Fruit fly (Drosophila melanogaster) ovary, adult (tissue): ENCODE data around the gene CG6006.

Experiments used
- CG17801 ChIP-seq: fragments of 200-800 bp; optimal IDR thresholded peaks from 2 replicates; lab custom pipeline; 2019; ENCODE audit warnings: missing biosample characterization, mild to moderate bottlenecking, missing genetic modification characterization, moderate library complexity; ENCODE audit not compliant: partially characterized antibody

The CG6006 gene

DNA sequence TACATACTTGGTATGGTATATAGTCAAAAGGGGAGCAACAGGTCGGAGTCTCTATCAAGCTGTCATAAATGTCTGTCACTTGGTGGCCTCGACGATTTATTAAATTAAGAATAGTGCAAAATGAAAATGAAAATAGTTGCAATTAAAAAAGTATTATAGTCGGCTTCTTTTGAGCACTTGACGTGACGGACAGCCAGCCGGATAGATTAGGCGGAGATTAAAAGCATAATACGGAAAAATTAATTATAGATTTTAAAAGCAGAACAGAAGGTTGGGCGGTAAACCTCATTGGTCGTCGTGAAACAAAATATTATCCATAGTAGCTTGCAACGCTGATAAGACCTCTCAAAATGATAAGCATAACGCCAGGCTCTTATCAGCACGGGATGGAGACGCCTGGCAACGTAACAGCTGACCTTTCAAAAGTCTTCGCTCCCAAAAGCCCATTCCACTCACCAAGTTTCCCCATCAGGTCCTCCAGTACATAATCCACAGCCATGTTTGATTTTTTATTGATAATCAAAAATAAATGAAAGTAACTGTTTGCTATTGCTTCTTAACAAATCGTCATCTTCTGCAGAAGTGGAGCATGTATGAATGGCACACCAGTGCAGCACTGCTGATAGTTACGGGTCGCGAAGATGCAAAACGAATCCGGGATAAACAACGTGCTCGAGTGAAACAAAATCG is 47.7 kb downstream of the CG6006 start:
- TF ChIP-seq CG17801 (GFP tag; lab: Kevin White, UChicago) = no peak

DNA sequence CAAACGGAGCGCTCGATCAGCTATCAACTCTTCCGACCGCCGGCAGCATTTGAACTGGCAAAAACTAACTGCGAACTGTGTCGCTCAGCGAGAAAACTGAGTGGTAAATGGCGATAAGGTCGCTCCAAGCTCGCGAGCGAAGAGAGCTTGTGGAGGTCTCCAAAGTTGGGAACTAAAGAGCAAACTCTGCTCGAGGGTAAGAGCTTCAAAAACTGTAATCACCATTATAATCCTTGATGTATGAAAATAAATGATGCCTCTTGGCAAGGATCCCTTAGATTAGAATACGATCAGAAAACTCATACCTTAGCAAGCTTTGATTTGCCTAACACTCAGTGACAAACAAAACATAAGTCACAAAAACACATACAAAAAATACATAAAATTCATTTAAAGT is 48.2 kb downstream of the CG6006 start, which contains the start of the genes CG6126 and CG31287:
TSS of gene CG6126 (minus strand) at position 59 of the 397 bp plus-strand sequence.
TSS of gene CG31287 (plus strand) at position 347 of the 397 bp plus-strand sequence.
- peak; percentile 6 for TF ChIP-seq CG17801 (GFP tag; lab: Kevin White, UChicago)

DNA sequence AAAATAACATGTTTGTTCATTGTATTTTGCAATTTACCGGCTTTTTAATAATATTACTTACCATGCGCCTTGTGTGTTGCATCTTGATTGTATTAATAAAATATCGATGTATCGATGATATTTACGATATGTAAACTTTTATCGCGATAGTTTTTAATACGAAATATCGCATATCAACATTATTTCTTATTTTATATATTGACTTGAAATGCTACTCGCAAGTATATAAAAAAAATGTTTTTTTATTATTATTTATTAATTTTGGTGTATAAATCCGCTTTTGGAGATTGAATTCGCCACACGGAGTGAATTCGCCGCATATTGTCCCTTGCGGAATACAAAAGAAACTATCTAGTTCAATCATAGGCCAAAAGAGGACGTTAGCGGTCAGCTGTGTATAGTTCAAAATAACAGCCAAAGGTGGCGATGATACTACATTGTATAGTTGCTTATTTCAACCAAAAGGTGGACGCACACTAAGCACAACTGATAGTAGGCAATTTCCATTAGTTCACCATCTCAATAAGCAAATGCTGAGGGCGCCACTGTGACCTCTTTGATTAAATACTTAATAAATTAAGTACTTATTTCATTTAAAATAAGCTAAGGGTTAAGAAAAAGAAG is 50.5 kb downstream of the CG6006 start, which contains the start of gene mtSSB:
TSS of gene mtSSB (minus strand) at position 96 of the 624 bp plus-strand sequence.
- peak; percentile 28 for TF ChIP-seq CG17801 (GFP tag; lab: Kevin White, UChicago)

DNA sequence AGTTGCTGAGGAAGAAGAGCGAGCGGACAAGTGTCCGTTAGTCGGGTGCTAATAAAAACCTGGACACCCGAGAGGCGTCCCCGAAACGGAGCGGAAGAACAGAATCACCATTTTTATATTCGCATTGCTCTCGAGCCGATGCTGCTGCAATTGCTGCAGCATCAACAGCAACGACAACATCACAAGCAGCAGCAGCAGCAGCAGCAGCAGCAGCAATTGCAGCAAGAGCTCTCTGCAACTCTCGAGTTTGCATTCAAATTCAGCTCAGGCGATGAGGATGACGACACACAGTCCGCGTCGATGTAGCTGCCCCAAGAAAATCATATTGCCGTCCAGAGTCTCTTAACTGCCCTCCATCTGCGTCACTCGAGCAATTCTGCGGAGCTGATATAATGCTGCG is 51.4 kb downstream of the CG6006 start:
- TF ChIP-seq CG17801 (GFP tag; lab: Kevin White, UChicago) = no peak

DNA sequence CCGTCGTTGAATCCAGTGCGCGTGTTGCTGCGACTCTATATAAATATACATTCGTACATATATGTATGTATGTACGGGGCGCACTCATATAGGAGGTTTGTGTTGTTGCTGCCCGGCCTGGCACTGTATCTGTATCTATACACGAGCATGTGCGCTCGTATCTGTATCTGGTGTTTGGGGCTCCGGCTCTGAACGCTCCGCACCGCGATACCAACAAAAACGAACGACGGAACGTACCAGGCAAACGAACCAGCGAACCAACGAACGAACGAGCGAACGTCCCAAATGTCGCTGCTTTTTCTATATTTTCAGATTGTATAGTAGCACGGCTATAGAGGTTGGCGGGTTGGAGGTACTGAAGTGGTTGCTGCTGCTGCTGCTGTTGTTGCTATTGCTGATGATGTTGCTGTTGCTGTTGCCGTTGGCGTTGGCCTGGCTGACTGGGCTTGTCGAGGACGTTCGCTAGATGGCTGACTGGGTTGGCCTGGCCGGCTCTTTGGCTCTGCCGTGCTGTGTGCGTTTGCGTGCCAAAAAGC is 52.4 kb downstream of the CG6006 start:
- peak; percentile 10 for TF ChIP-seq CG17801 (GFP tag; lab: Kevin White, UChicago)

DNA sequence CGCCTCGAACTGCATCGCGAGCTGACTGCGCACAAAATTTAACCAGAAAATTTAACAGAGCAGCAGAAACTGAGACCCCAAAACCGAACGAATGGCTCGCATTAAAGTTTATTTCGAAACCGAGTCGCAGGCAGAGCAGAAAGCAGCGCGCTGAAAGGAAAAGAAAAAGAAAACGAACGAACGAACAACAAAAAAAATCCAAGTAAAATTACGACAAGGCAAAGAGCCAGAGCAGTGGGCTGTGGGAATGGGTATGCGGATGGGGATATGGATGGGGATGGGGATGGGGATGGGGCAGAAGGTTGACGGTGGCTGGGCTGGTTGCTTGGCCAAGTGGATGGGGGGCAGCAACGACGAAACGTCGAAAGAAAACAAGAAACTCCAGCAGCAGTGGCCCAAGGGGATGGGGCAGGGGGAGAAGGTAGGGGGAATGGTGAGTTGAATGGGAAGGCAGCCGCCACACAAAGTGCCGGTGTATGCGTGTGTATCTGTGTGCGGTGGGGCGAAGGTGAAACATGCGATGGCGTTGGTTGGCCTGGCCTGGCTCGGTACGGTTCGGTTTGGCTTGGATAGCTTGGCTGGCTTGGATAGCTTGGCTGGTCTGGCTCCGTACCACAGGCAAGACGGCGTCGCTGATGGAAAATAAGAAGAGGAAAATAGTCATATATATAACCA is 53.5 kb downstream of the CG6006 start:
- peak; percentile 32 for TF ChIP-seq CG17801 (GFP tag; lab: Kevin White, UChicago)

DNA sequence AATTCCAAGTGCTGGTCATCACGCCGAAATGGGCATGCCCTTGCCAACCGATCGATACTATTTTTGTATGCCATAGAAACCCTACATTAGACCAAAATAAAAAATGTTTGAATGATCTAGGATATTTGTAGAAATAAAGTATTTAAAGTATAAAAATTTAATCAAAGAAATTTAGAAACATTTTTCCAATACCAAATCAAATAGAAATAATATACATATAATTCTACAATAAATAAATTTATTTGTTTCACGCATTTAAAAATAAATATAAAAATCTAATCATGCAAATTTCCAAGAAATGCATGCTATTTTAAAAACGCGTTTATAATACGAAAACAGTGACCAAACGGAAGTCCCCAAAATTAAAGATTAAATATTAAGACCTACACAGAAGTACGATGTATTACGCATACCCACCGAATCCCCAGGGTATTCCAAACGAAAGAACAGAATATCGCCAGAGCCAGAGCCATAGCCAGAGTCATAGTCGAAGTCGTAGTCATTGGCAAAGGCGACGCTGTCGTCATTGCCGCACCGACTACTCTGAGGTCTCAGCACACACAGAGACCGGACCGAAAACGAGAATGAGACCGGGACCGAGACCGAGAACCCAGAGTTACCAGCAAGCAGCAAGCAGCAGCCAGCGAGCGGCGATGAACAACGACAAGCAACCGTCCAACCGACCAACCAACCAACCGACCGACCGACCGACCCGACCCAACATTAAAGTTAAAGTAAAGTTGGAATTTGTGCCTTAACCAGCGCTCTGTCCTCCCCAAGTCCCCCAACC is 54.3 kb downstream of the CG6006 start:
- no peak for TF ChIP-seq CG17801 (GFP tag; lab: Kevin White, UChicago)

DNA sequence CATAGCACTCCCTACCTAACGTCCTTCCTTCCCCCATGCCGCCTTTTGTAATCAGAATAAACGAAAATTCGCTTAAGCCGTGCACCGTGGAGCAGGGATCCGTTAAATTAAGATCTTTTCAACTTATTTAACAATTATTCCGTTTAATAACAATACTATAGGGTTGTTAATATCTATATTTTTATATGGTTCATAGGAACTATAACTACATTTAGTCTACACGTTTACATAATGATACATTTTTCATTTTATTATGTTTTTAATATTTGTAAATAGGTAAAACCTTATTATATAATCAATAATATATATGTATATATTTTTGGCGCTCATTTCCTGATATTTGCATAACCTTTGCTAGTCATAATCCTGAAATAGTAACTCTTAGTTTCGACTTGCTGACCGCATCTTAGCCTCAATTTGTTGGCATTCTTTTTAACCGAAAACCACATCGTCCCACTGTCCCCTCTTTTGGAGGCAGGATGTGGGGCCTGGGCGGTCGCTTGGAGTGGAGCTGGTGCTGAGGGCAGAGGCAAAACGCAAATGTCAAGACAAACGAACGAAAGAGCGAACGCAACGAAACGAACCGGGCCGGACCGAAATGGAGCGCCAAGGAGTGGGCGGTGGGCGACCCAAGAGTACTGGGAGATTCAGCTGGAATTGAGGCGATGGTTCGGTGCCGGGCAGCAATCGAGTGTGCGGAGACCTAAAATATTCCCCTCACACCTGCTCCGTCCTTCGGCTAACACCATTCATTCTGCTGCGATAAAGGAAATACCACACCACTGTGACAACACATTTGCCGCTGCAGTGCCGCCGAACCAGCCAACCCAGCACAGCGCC is 55.2 kb downstream of the CG6006 start:
- TF ChIP-seq CG17801 (GFP tag; lab: Kevin White, UChicago) = no peak

DNA sequence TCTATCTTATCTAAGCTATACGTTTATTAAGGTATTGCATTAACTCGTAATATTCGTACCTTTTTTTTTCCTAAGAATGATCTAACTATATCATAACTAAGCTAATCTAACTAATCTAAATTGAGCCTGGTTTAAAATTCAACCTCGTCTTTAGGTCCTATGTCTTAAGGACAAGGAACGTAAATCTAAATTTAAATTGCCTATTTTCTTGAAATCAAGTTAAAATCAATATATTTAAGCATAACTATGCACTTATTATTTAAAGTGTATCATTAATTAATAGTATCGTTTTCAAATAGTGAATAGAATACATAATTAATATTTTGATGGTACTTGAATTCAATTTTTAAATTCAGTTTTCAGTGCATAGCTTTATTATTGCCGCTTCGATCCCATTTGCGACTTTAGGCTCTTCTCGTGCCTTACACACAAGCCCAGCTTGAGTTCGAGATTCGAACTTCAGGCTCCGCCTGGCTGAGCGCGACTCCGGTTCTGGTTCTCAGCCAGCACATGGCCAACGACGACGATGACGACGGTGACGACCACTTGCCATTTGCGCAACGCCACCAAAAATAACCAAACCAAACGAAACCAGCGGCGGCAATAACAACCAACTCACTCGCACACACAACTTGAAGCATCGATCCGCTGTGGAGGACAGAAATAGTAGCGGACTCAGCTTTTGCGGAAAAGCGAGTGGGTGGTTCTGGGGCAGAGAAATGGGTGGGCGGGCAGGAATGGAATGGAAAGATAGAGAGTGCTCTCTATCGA is 56.2 kb downstream of the CG6006 start:
- no peak for TF ChIP-seq CG17801 (GFP tag; lab: Kevin White, UChicago)

DNA sequence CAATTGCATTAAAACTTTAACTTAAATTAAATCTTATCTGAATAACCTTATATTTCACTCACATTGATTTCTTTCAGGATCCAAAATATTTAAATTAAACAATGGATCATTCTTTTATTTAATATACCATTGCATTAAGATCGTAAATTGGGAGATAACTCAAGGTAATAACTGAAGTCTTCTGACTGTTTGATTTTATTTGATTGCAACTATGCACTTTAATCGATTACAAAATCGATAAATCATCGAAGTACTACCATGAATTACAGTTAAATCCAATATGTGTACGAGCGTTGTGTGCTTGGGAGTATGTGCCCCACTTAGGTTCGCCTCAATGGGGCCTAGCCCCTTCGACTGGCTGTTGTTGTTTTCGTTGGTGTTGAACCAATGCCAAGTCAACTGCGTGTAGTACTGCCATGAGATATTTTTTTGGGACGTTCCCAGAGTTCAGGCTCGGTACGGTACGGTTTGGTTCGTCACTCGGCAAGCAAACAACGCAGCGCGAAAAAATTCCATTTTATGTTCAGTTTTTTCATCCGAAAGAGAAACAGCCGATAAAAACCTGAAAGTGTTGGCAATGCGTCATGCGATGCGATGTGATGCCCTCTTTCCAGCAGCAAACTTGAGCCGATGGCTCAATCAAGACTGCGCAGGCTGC is 57.2 kb downstream of the CG6006 start:
- TF ChIP-seq CG17801 (GFP tag; lab: Kevin White, UChicago) = no peak

DNA sequence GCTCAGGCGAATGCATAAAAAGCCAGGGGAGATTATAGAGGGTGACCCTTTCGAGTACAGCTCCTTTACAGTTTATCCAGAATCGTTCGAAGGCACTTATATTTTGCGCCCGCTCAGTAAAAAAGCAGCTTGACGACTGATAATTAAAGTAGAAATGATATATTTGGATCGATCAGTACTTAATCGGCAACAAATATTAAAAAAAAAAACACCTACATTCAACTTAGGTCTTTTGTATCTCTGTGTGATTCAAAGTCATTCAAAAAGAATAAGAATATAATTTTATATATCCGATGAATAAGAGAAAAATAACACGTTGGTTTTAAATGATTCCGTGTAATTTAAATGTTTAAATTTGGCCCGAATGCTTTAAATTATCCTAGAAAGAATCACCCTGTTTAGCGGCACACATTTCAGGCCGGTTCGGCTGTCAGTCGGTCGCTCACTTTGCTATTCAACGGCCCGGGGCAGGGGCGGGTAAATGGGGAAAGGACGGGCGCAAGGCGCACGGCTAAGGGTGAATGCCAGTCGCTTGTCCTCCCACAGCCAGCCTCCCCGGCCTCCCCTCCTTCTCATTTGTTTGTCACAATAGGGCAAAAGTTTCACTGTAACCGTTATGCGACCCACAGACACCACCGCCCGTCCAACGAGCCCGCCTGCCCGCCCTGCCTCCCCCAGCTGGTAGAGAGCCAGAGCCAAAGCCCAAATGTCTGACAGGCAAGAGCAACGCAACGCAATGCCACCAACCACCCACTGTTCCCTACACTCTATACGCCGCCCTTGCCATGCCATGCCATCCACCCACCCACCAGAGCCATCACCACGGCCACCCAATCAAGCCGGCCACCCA is 58.3 kb downstream of the CG6006 start:
- TF ChIP-seq CG17801 (GFP tag; lab: Kevin White, UChicago) = no peak
